Fruit fly (Drosophila melanogaster): ENCODE measurements around the gene CG44476.

DNA sequence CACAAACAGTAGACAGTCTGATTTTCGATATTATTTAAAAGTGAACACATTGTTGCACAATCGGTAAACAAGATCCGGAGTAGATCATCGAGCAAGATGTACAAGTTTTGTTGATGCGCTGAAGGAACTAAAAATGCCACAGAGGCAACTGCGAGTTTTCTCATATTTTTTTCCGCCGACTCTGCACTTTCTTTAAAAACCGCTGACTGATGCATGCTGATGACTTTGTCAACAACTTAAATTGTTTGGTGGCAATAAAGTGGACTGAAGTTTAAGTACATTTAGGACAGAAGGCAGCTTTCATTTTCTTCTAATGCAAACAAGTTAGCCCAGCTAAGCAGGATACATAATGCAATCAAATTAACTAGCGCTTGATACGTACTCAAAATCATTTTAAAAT, 544 bp downstream of the CG44476 start:
- TF ChIP-seq Pif1A (GFP tag; optimal IDR thresholded peaks at IDR 0.05) (no peak), D1 (tag; optimal IDR thresholded peaks at IDR 0.05) (no peak), CG13204 (GFP tag; optimal IDR thresholded peaks at IDR 0.05) (no peak), Pif1B (GFP tag; optimal IDR thresholded peaks at IDR 0.05) (no peak), Ets98B (GFP tag; IDR thresholded peaks at IDR 0.05) (no peak), CG4496 (GFP tag; IDR thresholded peaks at IDR 0.05) (no peak), CG8159 (tag; optimal IDR thresholded peaks at IDR 0.05) (no peak), CG8301 (tag; optimal IDR thresholded peaks at IDR 0.05) (no peak), CG32121 (GFP tag; IDR thresholded peaks at IDR 0.05) (no peak), CG14655 (GFP tag; optimal IDR thresholded peaks at IDR 0.05) (no peak), rn (GFP tag; IDR thresholded peaks at IDR 0.05) (no peak), CG10348 (GFP tag; IDR thresholded peaks at IDR 0.05) (no peak)

Measured in whole organism, pupa.